Worm (Caenorhabditis elegans) whole organism, late embryonic: ENCODE measurements around the gene Y82E9BR.19.

ENCODE experiments used
- F13H6.1 ChIP-seq: sonication (generic microtip); optimal IDR thresholded peaks from 2 replicates; lab custom pipeline; 2016; ENCODE audit warnings: missing genetic modification characterization, missing compliant biosample characterization
- ahr-1 ChIP-seq: sonication (generic microtip); optimal IDR thresholded peaks from 2 replicates; lab custom pipeline; 2016; ENCODE audit warnings: missing genetic modification characterization, missing compliant biosample characterization
- ceh-34 ChIP-seq: sonication (generic microtip); optimal IDR thresholded peaks from 2 replicates; lab custom pipeline; 2016; ENCODE audit warnings: mild to moderate bottlenecking, missing genetic modification characterization, missing compliant biosample characterization
- dmd-4 ChIP-seq: sonication (generic microtip); optimal IDR thresholded peaks from 2 replicates; lab custom pipeline; 2016; ENCODE audit warnings: borderline replicate concordance, missing genetic modification characterization, missing compliant biosample characterization
- elt-2 ChIP-seq: sonication (generic microtip); optimal IDR thresholded peaks from 2 replicates; lab custom pipeline; 2016; ENCODE audit warnings: missing genetic modification reagents, missing genetic modification characterization, missing compliant biosample characterization
- hlh-6 ChIP-seq: sonication (generic microtip); optimal IDR thresholded peaks from 2 replicates; lab custom pipeline; 2016; ENCODE audit warnings: missing genotype, missing genetic modification characterization, missing compliant biosample characterization
- mec-3 ChIP-seq: sonication (generic microtip); optimal IDR thresholded peaks from 2 replicates; lab custom pipeline; 2016; ENCODE audit warnings: borderline replicate concordance, missing genetic modification characterization, missing compliant biosample characterization
- nhr-11 ChIP-seq: fragments of 150-350 bp; optimal IDR thresholded peaks from 2 replicates; lab custom pipeline; 2014; ENCODE audit warnings: missing biosample characterization, missing genetic modification characterization
- pax-1 ChIP-seq: fragments of 150-350 bp; optimal IDR thresholded peaks from 2 replicates; lab custom pipeline; 2014; ENCODE audit warnings: missing biosample characterization, missing genetic modification characterization
- sdc-2 ChIP-seq: sonication (generic microtip); optimal IDR thresholded peaks from 2 replicates; lab custom pipeline; 2016; ENCODE audit warnings: missing genotype, missing genetic modification characterization, missing compliant biosample characterization
- unc-55 ChIP-seq: sonication (generic microtip); optimal IDR thresholded peaks from 2 replicates; lab custom pipeline; 2017; ENCODE audit warnings: missing biosample characterization, missing genetic modification reagents, missing genetic modification characterization

DNA sequence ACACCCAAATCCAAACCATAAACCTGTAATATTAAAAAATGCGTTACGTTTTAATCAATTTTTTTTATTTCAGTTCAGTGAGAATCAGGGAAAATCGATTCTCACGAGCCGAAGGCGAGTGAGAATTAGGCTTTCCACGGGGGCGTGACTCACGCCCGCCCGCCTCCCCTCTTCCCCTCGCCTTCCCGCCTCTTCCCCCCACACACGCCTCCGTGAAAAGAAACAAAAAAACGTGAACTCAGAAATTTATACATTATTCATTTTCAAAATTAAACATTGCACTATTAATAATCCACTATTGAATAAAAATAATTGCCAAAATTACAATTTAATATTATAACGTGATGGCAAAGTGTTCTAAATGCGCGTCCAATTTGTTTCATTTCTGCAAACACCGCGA, 48.4 kb downstream of the Y82E9BR.19 start:
- TF ChIP-seq dmd-4 (tag; lab: Kevin White, UChicago) (no peak), mec-3 (tag; lab: Kevin White, UChicago) (no peak), F13H6.1 (no peak), unc-55 (GFP tag; lab: Kevin White, UChicago) (no peak), ahr-1 (tag; lab: Kevin White, UChicago) (no peak), elt-2 (tag; lab: Kevin White, UChicago) (no peak), hlh-6 (tag; lab: Kevin White, UChicago) (no peak), sdc-2 (tag; lab: Kevin White, UChicago) (no peak), nhr-11 (tag; lab: Kevin White, UChicago) (no peak), pax-1 (tag; lab: Kevin White, UChicago) (no peak), ceh-34 (tag; lab: Kevin White, UChicago) (no peak)
